Fruit fly (Drosophila melanogaster) whole organism, embryonic: ENCODE results near the gene Ass.

Source experiments
- CG15269 ChIP-seq: fragments of 200-800 bp; sonication (Bioruptor generic); optimal IDR thresholded peaks from 2 replicates; lab custom pipeline; 2018; ENCODE audit warnings: missing biosample characterization, mild to moderate bottlenecking, missing genetic modification characterization, moderate library complexity
- CG18011 ChIP-seq: fragments of 200-800 bp; sonication (Bioruptor generic); optimal IDR thresholded peaks from 2 replicates; lab custom pipeline; 2017; ENCODE audit warnings: missing biosample characterization, missing genetic modification characterization, mild to moderate bottlenecking, moderate library complexity, missing genotype
- CG4282 ChIP-seq: fragments of 200-800 bp; sonication (Bioruptor generic); optimal IDR thresholded peaks from 2 replicates; lab custom pipeline; 2016; ENCODE audit warnings: missing biosample characterization, missing genetic modification characterization
- CG9876 ChIP-seq: fragments of 200-800 bp; sonication (Bioruptor generic); optimal IDR thresholded peaks from 2 replicates; lab custom pipeline; 2016; ENCODE audit warnings: missing biosample characterization, missing genetic modification characterization
- CTCF ChIP-seq: fragments of 200-800 bp; sonication (Bioruptor generic); optimal IDR thresholded peaks from 2 replicates; lab custom pipeline; 2017; ENCODE audit warnings: missing biosample characterization, mild to moderate bottlenecking, missing genetic modification characterization, moderate library complexity
- Meics ChIP-seq: fragments of 200-800 bp; sonication (Bioruptor generic); optimal IDR thresholded peaks from 2 replicates; lab custom pipeline; 2017; ENCODE audit warnings: missing biosample characterization, mild to moderate bottlenecking, missing genetic modification characterization
- Nf-YB ChIP-seq: fragments of 200-800 bp; sonication (Bioruptor generic); optimal IDR thresholded peaks from 3 replicates; lab custom pipeline; 2019; ENCODE audit warnings: missing biosample characterization, mild to moderate bottlenecking, missing genetic modification characterization, moderate library complexity
- kay ChIP-seq: fragments of 200-800 bp; sonication (Bioruptor generic); optimal IDR thresholded peaks from 2 replicates; lab custom pipeline; 2016; ENCODE audit warnings: missing biosample characterization, missing genetic modification characterization
- knrl ChIP-seq: fragments of 200-800 bp; sonication (Bioruptor generic); IDR thresholded peaks from 3 replicates; pipeline ENCODE4 v1.3.6; 2022; ENCODE audit warnings: missing biosample characterization, missing genetic modification characterization; ENCODE audit not compliant: partially characterized antibody
- pnt ChIP-seq: fragments of 200-800 bp; sonication (Bioruptor generic); optimal IDR thresholded peaks from 3 replicates; lab custom pipeline; 2016; ENCODE audit warnings: missing biosample characterization, missing genetic modification characterization
- psq ChIP-seq: fragments of 200-800 bp; sonication (Bioruptor generic); optimal IDR thresholded peaks from 2 replicates; lab custom pipeline; 2017; ENCODE audit warnings: missing biosample characterization, missing genetic modification characterization

DNA sequence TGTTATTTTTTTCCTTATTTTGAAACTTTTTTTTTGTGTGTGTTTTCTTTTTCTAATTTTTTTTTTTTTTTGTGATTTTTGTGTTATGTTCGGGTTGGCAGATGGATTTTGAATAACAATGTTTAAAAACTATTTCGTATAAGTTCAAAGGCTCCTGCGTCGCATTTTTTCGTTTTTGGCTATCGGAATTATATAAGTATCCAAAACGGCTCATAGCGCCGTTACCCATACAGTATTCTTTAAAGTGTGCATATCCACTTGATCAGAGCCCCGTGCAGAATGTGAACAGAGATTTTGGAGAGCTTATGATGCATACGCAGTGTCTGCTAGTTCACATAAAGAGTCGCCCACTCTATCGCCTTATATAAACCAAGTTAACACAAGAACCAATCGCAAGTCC is 16.4 kb downstream of the Ass start, which contains the start of gene sowi:
- TF ChIP-seq CG15269 (tag; lab: Kevin White, UChicago) = no peak
- no peak for TF ChIP-seq pnt (GFP tag; lab: Kevin White, UChicago)
- no peak for TF ChIP-seq kay
- TF ChIP-seq CG4282 (GFP tag; lab: Kevin White, UChicago) = no peak
- no peak for TF ChIP-seq CG18011 (GFP tag; lab: Kevin White, UChicago)
- TF ChIP-seq knrl (GFP tag; lab: Robert Waterston, UW) = no peak
- TF ChIP-seq Nf-YB (GFP tag; lab: Kevin White, UChicago) = no peak
- no peak for TF ChIP-seq CTCF (GFP tag; lab: Kevin White, UChicago)
- TF ChIP-seq CG9876 (GFP tag; lab: Kevin White, UChicago) = no peak
- TF ChIP-seq Meics (GFP tag; lab: Kevin White, UChicago) = no peak
- no peak for TF ChIP-seq psq
